Fruit fly (Drosophila melanogaster): ENCODE measurements around the gene CG13884.

dm6 chr3L:338116-338515 lies 28.1 kb downstream of the CG13884 start:
- no peak for TF ChIP-seq CG8478 (optimal IDR thresholded peaks at IDR 0.05)
- no peak for TF ChIP-seq CTCF (optimal IDR thresholded peaks at IDR 0.05)

Data from S2 (cell line).